Fruit fly (Drosophila melanogaster) whole organism, adult: Measurements from ENCODE around the gene Tango5.

Experiments
- CG11617 ChIP-seq: fragments of 200-800 bp; sonication (Bioruptor generic); optimal IDR thresholded peaks from 2 replicates; lab custom pipeline; 2017; ENCODE audit warnings: mild to moderate bottlenecking, missing biosample characterization, missing genetic modification reagents, missing genetic modification characterization
- CG1620 ChIP-seq: fragments of 200-800 bp; sonication (Bioruptor generic); optimal IDR thresholded peaks from 2 replicates; lab custom pipeline; 2016; ENCODE audit warnings: missing biosample characterization, missing genetic modification characterization
- CG5204 ChIP-seq: fragments of 200-800 bp; sonication (Bioruptor generic); optimal IDR thresholded peaks from 2 replicates; lab custom pipeline; 2016; ENCODE audit warnings: missing biosample characterization, missing genetic modification characterization
- Crg-1 ChIP-seq: fragments of 200-800 bp; sonication (Bioruptor generic); optimal IDR thresholded peaks from 2 replicates; lab custom pipeline; 2016; ENCODE audit warnings: missing biosample characterization, missing genetic modification characterization
- Mnt ChIP-seq: fragments of 200-800 bp; sonication (Bioruptor generic); optimal IDR thresholded peaks from 2 replicates; lab custom pipeline; 2016; ENCODE audit warnings: missing biosample characterization, mild to moderate bottlenecking, missing genetic modification characterization
- bab1 ChIP-seq: fragments of 200-800 bp; sonication (Bioruptor generic); optimal IDR thresholded peaks from 3 replicates; lab custom pipeline; 2019; ENCODE audit warnings: missing biosample characterization, mild to moderate bottlenecking, missing genetic modification characterization, moderate library complexity
- cnc ChIP-seq, 2 experiments: fragments of >200 bp; optimal IDR thresholded peaks; 2 replicates each; lab custom pipeline; 2017
- kay ChIP-seq: fragments of 200-800 bp; sonication (Bioruptor generic); peaks from one replicate; lab custom pipeline; 2016; ENCODE audit warnings: missing biosample characterization, missing genetic modification characterization, borderline replicate concordance
- pad ChIP-seq: fragments of 200-800 bp; sonication (Bioruptor generic); optimal IDR thresholded peaks from 3 replicates; lab custom pipeline; 2017; ENCODE audit warnings: missing biosample characterization, missing genetic modification characterization, mild to moderate bottlenecking, moderate library complexity, missing genetic modification reagents

dm6 chrX:10737422-10738150, 26.6 kb downstream of the Tango5 start:
- TF ChIP-seq CG5204 (GFP tag; lab: Kevin White, UChicago) (peak; percentile 42), Crg-1 (GFP tag; lab: Kevin White, UChicago) (no peak), Mnt (GFP tag; lab: Kevin White, UChicago) (peak; percentile 26), CG1620 (GFP tag; lab: Kevin White, UChicago) (no peak), pad (no peak), cnc (optimal IDR thresholded peaks at IDR 0.05; lab: Kevin White, UChicago) (no peak), CG11617 (peak; percentile 37), kay (GFP tag; lab: Kevin White, UChicago) (no peak), bab1 (GFP tag; lab: Kevin White, UChicago) (no peak)
